Worm (Caenorhabditis elegans) whole organism, late embryonic: ENCODE data around the gene T24C12.1.

Experiments
- C08G9.2 ChIP-seq: sonication (generic microtip); optimal IDR thresholded peaks from 2 replicates; lab custom pipeline; 2016; ENCODE audit warnings: mild to moderate bottlenecking, missing genetic modification characterization, moderate library complexity, missing compliant biosample characterization
- Y22D7AL.16 ChIP-seq: sonication (generic microtip); optimal IDR thresholded peaks from 2 replicates; lab custom pipeline; 2016; ENCODE audit warnings: missing genetic modification characterization, missing compliant biosample characterization
- ahr-1 ChIP-seq: sonication (generic microtip); optimal IDR thresholded peaks from 2 replicates; lab custom pipeline; 2016; ENCODE audit warnings: missing genetic modification characterization, missing compliant biosample characterization
- ceh-14 ChIP-seq: sonication (generic microtip); optimal IDR thresholded peaks from 2 replicates; lab custom pipeline; 2016; ENCODE audit warnings: missing genotype, missing genetic modification characterization, missing compliant biosample characterization
- ceh-19 ChIP-seq: fragments of 200-800 bp; sonication (Bioruptor generic); optimal IDR thresholded peaks from 2 replicates; lab custom pipeline; 2018; ENCODE audit warnings: mild to moderate bottlenecking, missing genetic modification characterization, missing compliant biosample characterization
- ceh-22 ChIP-seq: sonication (generic microtip); optimal IDR thresholded peaks from 2 replicates; lab custom pipeline; 2017; ENCODE audit warnings: missing biosample characterization, missing genetic modification characterization
- ceh-48 ChIP-seq: sonication (generic microtip); optimal IDR thresholded peaks from 2 replicates; lab custom pipeline; 2016; ENCODE audit warnings: missing genetic modification characterization, inconsistent platforms, missing compliant biosample characterization
- che-1 ChIP-seq: sonication (generic microtip); optimal IDR thresholded peaks from 2 replicates; lab custom pipeline; 2016; ENCODE audit warnings: mild to moderate bottlenecking, missing genetic modification characterization, missing compliant biosample characterization
- dve-1 ChIP-seq: sonication (generic microtip); optimal IDR thresholded peaks from 2 replicates; lab custom pipeline; 2017; ENCODE audit warnings: antibody characterized with exemption, mild to moderate bottlenecking, missing genetic modification characterization, missing compliant biosample characterization
- elt-2 ChIP-seq: sonication (generic microtip); optimal IDR thresholded peaks from 2 replicates; lab custom pipeline; 2016; ENCODE audit warnings: missing genetic modification reagents, missing genetic modification characterization, missing compliant biosample characterization
- elt-4 ChIP-seq: sonication (generic microtip); optimal IDR thresholded peaks from 2 replicates; lab custom pipeline; 2016; ENCODE audit warnings: missing genetic modification characterization, missing compliant biosample characterization
- fkh-6 ChIP-seq: sonication (generic microtip); optimal IDR thresholded peaks from 2 replicates; lab custom pipeline; 2016; ENCODE audit warnings: missing genetic modification characterization, missing compliant biosample characterization
- hlh-8 ChIP-seq: sonication (generic microtip); optimal IDR thresholded peaks from 2 replicates; lab custom pipeline; 2016; ENCODE audit warnings: missing genotype, missing genetic modification characterization, missing compliant biosample characterization
- lim-6 ChIP-seq: sonication (generic microtip); optimal IDR thresholded peaks from 2 replicates; lab custom pipeline; 2016; ENCODE audit warnings: missing genetic modification characterization, missing compliant biosample characterization
- madf-2 ChIP-seq: sonication (generic microtip); optimal IDR thresholded peaks from 2 replicates; lab custom pipeline; 2017; ENCODE audit warnings: missing genetic modification characterization, missing compliant biosample characterization
- mec-3 ChIP-seq: sonication (generic microtip); optimal IDR thresholded peaks from 2 replicates; lab custom pipeline; 2016; ENCODE audit warnings: borderline replicate concordance, missing genetic modification characterization, missing compliant biosample characterization
- nfya-1 ChIP-seq: sonication (generic microtip); optimal IDR thresholded peaks from 2 replicates; lab custom pipeline; 2017; ENCODE audit warnings: missing genetic modification characterization, mild to moderate bottlenecking, missing compliant biosample characterization, antibody characterized with exemption, moderate library complexity
- pat-9 ChIP-seq: fragments of 200-800 bp; sonication (Bioruptor generic); optimal IDR thresholded peaks from 2 replicates; lab custom pipeline; 2018; ENCODE audit warnings: mild to moderate bottlenecking, missing genetic modification characterization, moderate library complexity, missing compliant biosample characterization
- pros-1 ChIP-seq: fragments of 150-350 bp; optimal IDR thresholded peaks from 2 replicates; lab custom pipeline; 2014; ENCODE audit warnings: missing biosample characterization, missing genetic modification reagents, missing genetic modification characterization
- sox-4 ChIP-seq: sonication (generic microtip); optimal IDR thresholded peaks from 2 replicates; lab custom pipeline; 2017; ENCODE audit warnings: mild to moderate bottlenecking, missing genetic modification characterization, inconsistent platforms, missing compliant biosample characterization
- syd-9 ChIP-seq: sonication (generic microtip); optimal IDR thresholded peaks from 2 replicates; lab custom pipeline; 2016; ENCODE audit warnings: mild to moderate bottlenecking, missing genetic modification characterization, moderate library complexity, missing compliant biosample characterization
- unc-55 ChIP-seq: sonication (generic microtip); optimal IDR thresholded peaks from 2 replicates; lab custom pipeline; 2017; ENCODE audit warnings: missing biosample characterization, missing genetic modification reagents, missing genetic modification characterization

Gene T24C12.1

DNA sequence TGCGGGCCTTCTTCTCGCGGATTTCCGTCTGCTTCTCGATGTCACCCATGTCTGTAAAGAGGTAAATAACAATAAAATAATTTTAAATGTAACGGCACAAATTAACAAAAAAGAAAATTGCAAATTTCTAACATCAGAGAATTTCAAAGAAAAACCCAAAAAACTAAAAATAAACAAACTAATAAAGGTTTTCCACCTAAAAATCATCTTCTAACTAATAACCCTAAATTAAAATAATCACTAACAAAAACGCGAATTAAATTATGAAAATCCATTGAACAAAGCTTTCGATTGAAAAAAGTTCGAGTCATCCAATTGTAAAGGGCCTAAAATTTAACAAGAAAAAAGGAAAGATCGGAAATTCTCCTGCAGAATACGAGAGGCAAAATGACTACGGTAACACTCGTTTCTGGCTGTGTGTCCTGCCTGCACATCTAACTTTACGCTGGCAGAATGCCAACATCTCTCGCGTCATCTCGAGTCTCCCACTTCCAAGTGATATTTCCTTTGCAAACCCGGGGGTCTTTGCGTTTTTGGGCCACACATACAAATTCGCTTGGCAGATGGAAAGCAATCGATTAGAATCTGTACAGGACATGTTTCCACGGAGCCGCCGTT is 43.4 kb downstream of the T24C12.1 start, which contains the start of gene rpl-11.2 (continued):
- no peak for TF ChIP-seq pat-9 (tag; lab: Kevin White, UChicago)
- peak; percentile 44 for TF ChIP-seq syd-9 (tag; lab: Kevin White, UChicago)
- peak; percentile 97 for TF ChIP-seq nfya-1 (tag; lab: Kevin White, UChicago)
- TF ChIP-seq pros-1 (tag; lab: Kevin White, UChicago), result peak; percentile 5
- TF ChIP-seq sox-4 (tag; lab: Kevin White, UChicago), result peak; percentile 21
- TF ChIP-seq dve-1, result peak; percentile 87
- TF ChIP-seq unc-55, result peak; percentile 74

DNA sequence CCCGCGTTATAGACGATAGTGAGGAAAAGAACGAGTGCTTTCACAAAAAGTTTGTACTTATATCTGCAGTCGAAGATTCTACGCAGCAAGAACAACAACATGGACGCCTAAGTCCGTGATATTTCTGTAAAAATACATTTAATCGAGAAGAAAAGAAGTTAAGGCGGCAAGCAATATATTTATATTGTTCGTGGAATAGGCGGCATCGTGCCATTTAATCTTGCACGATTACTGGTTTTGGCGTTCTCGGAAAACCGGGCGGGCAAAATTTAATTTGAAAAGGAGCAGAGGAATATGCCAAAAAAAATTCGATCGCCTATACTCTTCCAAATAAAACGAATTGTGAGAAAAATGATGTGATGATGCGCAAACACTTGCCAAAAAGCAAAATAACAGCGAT is 47.7 kb downstream of the T24C12.1 start, which contains the start of gene AH9.1:
AH9.1 (minus strand) TSS at position 101 of the 400 bp plus-strand sequence.
- no peak for TF ChIP-seq ceh-48
- TF ChIP-seq fkh-6 (tag; lab: Kevin White, UChicago), result no peak
- no peak for TF ChIP-seq C08G9.2 (tag; lab: Kevin White, UChicago)
- no peak for TF ChIP-seq lim-6
- TF ChIP-seq che-1 (tag; lab: Kevin White, UChicago), result no peak
- TF ChIP-seq Y22D7AL.16 (tag; lab: Kevin White, UChicago), result no peak
- no peak for TF ChIP-seq madf-2 (tag; lab: Kevin White, UChicago)
- no peak for TF ChIP-seq ceh-14 (tag; lab: Kevin White, UChicago)
- no peak for TF ChIP-seq hlh-8
- TF ChIP-seq ceh-22, result no peak
- TF ChIP-seq elt-2 (tag; lab: Kevin White, UChicago), result no peak
- TF ChIP-seq ceh-19, result no peak
- no peak for TF ChIP-seq elt-4 (tag; lab: Kevin White, UChicago)
- no peak for TF ChIP-seq ahr-1 (tag; lab: Kevin White, UChicago)
- no peak for TF ChIP-seq mec-3 (tag; lab: Kevin White, UChicago)
